Fruit fly (Drosophila melanogaster): ENCODE results near the gene CG12607.

Gene CG12607

DNA sequence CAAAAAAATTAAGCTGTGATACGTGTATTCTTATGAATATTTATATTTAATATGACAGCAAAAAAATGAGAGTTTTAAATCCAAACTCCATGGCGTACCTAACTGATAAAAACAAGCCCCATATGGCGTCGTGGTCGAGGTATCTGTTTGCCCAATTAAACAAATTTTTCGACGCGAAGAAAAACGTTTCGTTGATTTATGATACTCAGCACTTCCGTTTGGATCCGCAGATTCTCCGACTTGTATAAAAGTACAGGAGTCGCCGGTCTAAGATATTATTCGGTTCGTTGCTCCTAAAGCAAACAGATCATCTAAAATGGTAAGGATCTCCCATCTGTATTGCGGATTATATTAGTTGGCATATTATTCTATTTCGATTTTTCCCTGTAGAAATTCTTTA, 25.1 kb downstream of the CG12607 start, which contains the start of gene CG32248:
CG32248 (plus strand) TSS at position 301 of the 400 bp plus-strand sequence.
- TF ChIP-seq Mnt (GFP tag; optimal IDR thresholded peaks at IDR 0.05) (no peak), CG1620 (GFP tag; optimal IDR thresholded peaks at IDR 0.05) (no peak), Hr96 (GFP tag; optimal IDR thresholded peaks at IDR 0.05) (no peak), Clk (GFP tag; optimal IDR thresholded peaks at IDR 0.05) (no peak), CG12768 (GFP tag; optimal IDR thresholded peaks at IDR 0.05) (no peak), Crg-1 (GFP tag; optimal IDR thresholded peaks at IDR 0.05) (no peak), CG33017 (tag; optimal IDR thresholded peaks at IDR 0.05) (no peak), tj (GFP tag; optimal IDR thresholded peaks at IDR 0.05) (no peak), pad (GFP tag; optimal IDR thresholded peaks at IDR 0.05) (no peak), CG11617 (GFP tag; optimal IDR thresholded peaks at IDR 0.05) (no peak), CG5204 (GFP tag; optimal IDR thresholded peaks at IDR 0.05) (no peak), cic (GFP tag; optimal IDR thresholded peaks at IDR 0.05) (no peak), CG7045 (GFP tag; optimal IDR thresholded peaks at IDR 0.05) (no peak), toe (GFP tag; optimal IDR thresholded peaks at IDR 0.05) (no peak), CG14711 (tag; optimal IDR thresholded peaks at IDR 0.05) (no peak), ovo (GFP tag; optimal IDR thresholded peaks at IDR 0.05) (no peak), CG7101 (tag; optimal IDR thresholded peaks at IDR 0.05) (no peak), bab1 (GFP tag; optimal IDR thresholded peaks at IDR 0.05) (no peak), cnc (optimal IDR thresholded peaks at IDR 0.05) (no peak)

DNA sequence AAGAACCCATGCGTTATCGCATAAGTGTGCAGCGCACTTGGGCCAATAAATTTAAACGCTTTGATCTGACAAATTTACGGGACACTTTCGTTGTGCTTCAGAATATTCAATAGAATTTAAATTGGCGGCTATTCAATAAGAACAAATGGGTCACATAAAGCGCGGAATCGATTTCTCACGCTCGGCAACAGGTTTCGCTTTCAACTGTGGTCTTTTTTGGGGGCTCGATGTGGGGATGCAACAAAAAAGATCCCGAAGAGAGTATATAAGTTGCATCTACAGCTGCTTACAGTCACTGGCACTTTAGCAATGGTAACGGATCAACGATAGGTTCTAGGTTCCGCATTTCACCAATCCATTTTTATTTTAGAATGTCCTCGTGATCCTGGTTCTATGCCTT, 26.4 kb downstream of the CG12607 start, which contains the start of gene CG11349:
CG11349 (plus strand) TSS at position 301 of the 400 bp plus-strand sequence.
- TF ChIP-seq CG14711 (tag; optimal IDR thresholded peaks at IDR 0.05) (no peak), CG11617 (GFP tag; optimal IDR thresholded peaks at IDR 0.05) (no peak), Mnt (GFP tag; optimal IDR thresholded peaks at IDR 0.05) (no peak), Hr96 (GFP tag; optimal IDR thresholded peaks at IDR 0.05) (no peak), CG5204 (GFP tag; optimal IDR thresholded peaks at IDR 0.05) (no peak), cnc (optimal IDR thresholded peaks at IDR 0.05) (no peak), CG7045 (GFP tag; optimal IDR thresholded peaks at IDR 0.05) (no peak), CG1620 (GFP tag; optimal IDR thresholded peaks at IDR 0.05) (no peak), CG12768 (GFP tag; optimal IDR thresholded peaks at IDR 0.05) (no peak), toe (GFP tag; optimal IDR thresholded peaks at IDR 0.05) (no peak), ovo (GFP tag; optimal IDR thresholded peaks at IDR 0.05) (no peak), kay (GFP tag; ENCODE audit: borderline replicate concordance) (no peak), CG33017 (tag; optimal IDR thresholded peaks at IDR 0.05) (no peak), Clk (GFP tag; optimal IDR thresholded peaks at IDR 0.05) (no peak)

- TF ChIP-seq tj (GFP tag; optimal IDR thresholded peaks at IDR 0.05) (no peak), CG14711 (tag; optimal IDR thresholded peaks at IDR 0.05) (peak; percentile 23), CG11617 (GFP tag; optimal IDR thresholded peaks at IDR 0.05) (no peak), CG7045 (GFP tag; optimal IDR thresholded peaks at IDR 0.05) (peak; percentile 48), bab1 (GFP tag; optimal IDR thresholded peaks at IDR 0.05) (peak; percentile 91)
Measured at dm6 chr3L:4474946-4475470, 28.6 kb downstream of the CG12607 start.

dm6 chr3L:4475704-4476103, 29.3 kb downstream of the CG12607 start:
- no peak for TF ChIP-seq kay (GFP tag; ENCODE audit: borderline replicate concordance)

DNA sequence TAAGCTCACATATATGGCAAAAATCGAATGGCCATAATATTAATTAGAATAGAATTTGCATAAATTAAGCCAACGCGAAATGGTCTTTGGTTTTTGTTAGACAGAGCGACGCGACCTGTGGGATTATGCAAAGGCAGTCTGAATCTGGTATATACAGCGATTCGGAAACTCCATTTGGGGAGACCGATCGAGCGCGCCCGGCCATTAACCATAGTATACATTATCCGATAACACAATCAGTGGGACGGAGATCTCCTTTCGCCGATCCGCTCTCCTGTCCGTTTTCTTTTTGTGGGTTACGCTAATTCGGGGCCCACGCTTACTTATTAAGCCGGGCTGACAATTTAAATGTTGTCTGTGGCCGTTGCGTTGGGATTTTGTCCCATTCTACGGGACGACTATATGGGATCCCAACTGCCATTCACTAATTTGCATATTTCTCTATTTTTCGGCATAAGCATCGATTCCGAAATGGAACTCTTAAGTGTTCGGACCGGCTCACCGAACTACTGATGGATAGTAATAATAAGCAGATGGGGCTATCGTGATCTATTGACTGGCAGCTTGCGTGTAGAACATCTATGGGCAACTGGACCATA, 31.4 kb downstream of the CG12607 start:
- no peak for TF ChIP-seq cic (GFP tag; optimal IDR thresholded peaks at IDR 0.05)
- TF ChIP-seq bab1 (GFP tag; optimal IDR thresholded peaks at IDR 0.05): no peak
- no peak for TF ChIP-seq ovo (GFP tag; optimal IDR thresholded peaks at IDR 0.05)
- no peak for TF ChIP-seq Hr96 (GFP tag; optimal IDR thresholded peaks at IDR 0.05)
- no peak for TF ChIP-seq Crg-1 (GFP tag; optimal IDR thresholded peaks at IDR 0.05)
- no peak for TF ChIP-seq CG7101 (tag; optimal IDR thresholded peaks at IDR 0.05)
- no peak for TF ChIP-seq CG33017 (tag; optimal IDR thresholded peaks at IDR 0.05)
- TF ChIP-seq Mnt (GFP tag; optimal IDR thresholded peaks at IDR 0.05): no peak
- no peak for TF ChIP-seq CG12768 (GFP tag; optimal IDR thresholded peaks at IDR 0.05)
- TF ChIP-seq Clk (GFP tag; optimal IDR thresholded peaks at IDR 0.05): no peak
- TF ChIP-seq cnc (optimal IDR thresholded peaks at IDR 0.05): no peak
- TF ChIP-seq CG1620 (GFP tag; optimal IDR thresholded peaks at IDR 0.05): no peak
- no peak for TF ChIP-seq kay (GFP tag; ENCODE audit: borderline replicate concordance)
- TF ChIP-seq CG5204 (GFP tag; optimal IDR thresholded peaks at IDR 0.05): no peak
- TF ChIP-seq CG14711 (tag; optimal IDR thresholded peaks at IDR 0.05): no peak
- TF ChIP-seq CG11617 (GFP tag; optimal IDR thresholded peaks at IDR 0.05): no peak
- no peak for TF ChIP-seq tj (GFP tag; optimal IDR thresholded peaks at IDR 0.05)
- TF ChIP-seq pad (GFP tag; optimal IDR thresholded peaks at IDR 0.05): no peak
- no peak for TF ChIP-seq toe (GFP tag; optimal IDR thresholded peaks at IDR 0.05)

DNA sequence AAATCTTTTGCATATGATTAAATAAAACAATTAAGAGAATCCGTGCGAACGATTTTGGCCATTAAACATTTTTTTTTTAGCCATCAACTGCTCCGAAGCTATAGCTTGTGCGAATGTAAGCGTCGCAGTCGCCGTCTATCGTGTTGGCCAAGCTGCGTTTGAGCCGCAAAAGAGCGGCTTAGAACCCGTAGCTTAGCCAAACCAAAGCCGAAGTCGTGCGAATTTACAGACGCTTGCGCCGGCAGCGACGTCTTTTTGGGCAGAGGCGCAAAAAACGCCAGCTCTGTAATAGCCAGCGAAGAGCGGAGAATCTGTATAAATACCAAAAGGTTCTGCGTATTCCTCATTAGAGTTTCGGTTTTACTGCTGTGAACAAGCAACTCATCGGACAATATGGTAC, 33.6 kb downstream of the CG12607 start, which contains the start of gene CG7465:
CG7465 (plus strand) TSS at position 346 of the 400 bp plus-strand sequence.
- TF ChIP-seq Crg-1 (GFP tag; optimal IDR thresholded peaks at IDR 0.05): no peak
- no peak for TF ChIP-seq Clk (GFP tag; optimal IDR thresholded peaks at IDR 0.05)
- TF ChIP-seq pad (GFP tag; optimal IDR thresholded peaks at IDR 0.05): no peak
- no peak for TF ChIP-seq tj (GFP tag; optimal IDR thresholded peaks at IDR 0.05)
- no peak for TF ChIP-seq CG7101 (tag; optimal IDR thresholded peaks at IDR 0.05)
- no peak for TF ChIP-seq bab1 (GFP tag; optimal IDR thresholded peaks at IDR 0.05)
- TF ChIP-seq CG33017 (tag; optimal IDR thresholded peaks at IDR 0.05): no peak
- TF ChIP-seq CG14711 (tag; optimal IDR thresholded peaks at IDR 0.05): no peak
- no peak for TF ChIP-seq Mnt (GFP tag; optimal IDR thresholded peaks at IDR 0.05)
- no peak for TF ChIP-seq CG11617 (GFP tag; optimal IDR thresholded peaks at IDR 0.05)
- TF ChIP-seq toe (GFP tag; optimal IDR thresholded peaks at IDR 0.05): no peak
- no peak for TF ChIP-seq kay (GFP tag; ENCODE audit: borderline replicate concordance)
- TF ChIP-seq cnc (optimal IDR thresholded peaks at IDR 0.05): no peak
- no peak for TF ChIP-seq cic (GFP tag; optimal IDR thresholded peaks at IDR 0.05)
- no peak for TF ChIP-seq CG1620 (GFP tag; optimal IDR thresholded peaks at IDR 0.05)
- TF ChIP-seq CG5204 (GFP tag; optimal IDR thresholded peaks at IDR 0.05): no peak
- no peak for TF ChIP-seq Hr96 (GFP tag; optimal IDR thresholded peaks at IDR 0.05)
- no peak for TF ChIP-seq CG7045 (GFP tag; optimal IDR thresholded peaks at IDR 0.05)
- no peak for TF ChIP-seq CG12768 (GFP tag; optimal IDR thresholded peaks at IDR 0.05)

Data from whole organism, adult.